Worm (Caenorhabditis elegans): Measurements from ENCODE around the gene npr-1.

Gene npr-1

ce11 chrX:4727388-4727787 is 42.4 kb downstream of the npr-1 start, which contains the start of gene acc-3:
acc-3 (minus strand) TSS chrX:4727488.
- TF ChIP-seq W03F9.2 (tag; optimal IDR thresholded peaks at IDR 0.05) (no peak), him-1 (tag; optimal IDR thresholded peaks at IDR 0.05) (no peak), dao-5 (tag; optimal IDR thresholded peaks at IDR 0.05) (no peak)

- peak; percentile 49 for TF ChIP-seq him-1 (tag; optimal IDR thresholded peaks at IDR 0.05)
- TF ChIP-seq dao-5 (tag; optimal IDR thresholded peaks at IDR 0.05): no peak
Measured at ce11 chrX:4720603-4721529, 48.9 kb downstream of the npr-1 start, which contains the start of gene F55D10.4. F55D10.4 (minus strand) TSS chrX:4720653.

ce11 chrX:4718114-4718513 is 51.7 kb downstream of the npr-1 start:
- TF ChIP-seq W03F9.2 (tag; optimal IDR thresholded peaks at IDR 0.05): no peak
- no peak for TF ChIP-seq dao-5 (tag; optimal IDR thresholded peaks at IDR 0.05)
- TF ChIP-seq him-1 (tag; optimal IDR thresholded peaks at IDR 0.05): no peak
